ENCODE assay signal across 3 worm cellular contexts in the genomic region with DNA sequence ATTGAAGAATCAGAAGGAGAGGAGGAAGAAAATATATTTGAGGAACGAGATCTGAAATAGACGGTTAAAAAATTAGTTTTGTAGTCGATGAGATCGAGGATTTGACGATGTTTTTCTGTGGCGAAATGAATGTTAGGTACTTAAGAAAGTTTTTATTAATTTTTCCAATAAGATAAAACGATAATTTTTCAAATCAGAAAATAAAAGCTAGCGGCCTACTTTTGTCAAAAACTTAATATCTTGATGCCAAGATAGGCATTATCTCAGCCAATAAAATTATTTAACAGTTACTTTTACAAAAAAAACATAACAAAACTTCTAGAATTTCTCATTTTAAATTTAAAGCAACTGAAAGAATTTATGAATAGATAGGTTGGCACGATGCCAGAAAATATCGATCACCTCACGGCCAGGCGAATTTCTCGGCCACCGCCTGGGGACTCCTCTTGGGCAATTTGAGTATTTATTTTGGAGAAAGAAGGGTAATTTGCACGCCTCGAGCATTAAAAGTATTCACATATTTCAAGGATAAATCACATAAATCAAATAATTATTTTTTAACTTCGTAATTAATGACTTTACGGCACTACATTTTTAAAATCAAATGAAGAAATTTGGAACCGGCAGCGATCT.
TF ChIP-seq lines count a peak whose summit lies in the region.

Gene fubl-2 (minus strand): TSS at position 51 of the 633 bp plus-strand sequence.

TF ChIP-seq in whole organism, L1 larva, 84 proteins besides CTCF, POLR2A, EP300 and RAD21 (continued from another document and continues in another):
- TF ChIP-seq mdl-1 (tag; optimal IDR thresholded peaks at IDR 0.05; lab: Kevin White, UChicago), result no peak
- peak; percentile 66 for TF ChIP-seq lin-15B (tag; optimal IDR thresholded peaks at IDR 0.05; lab: Kevin White, UChicago)
- no peak for TF ChIP-seq ces-1 (GFP tag; optimal IDR thresholded peaks at IDR 0.05; lab: Kevin White, UChicago)
- peak; percentile 73 for TF ChIP-seq egl-13 (tag; optimal IDR thresholded peaks at IDR 0.05; lab: Kevin White, UChicago)
- no peak for TF ChIP-seq ets-5 (GFP tag; IDR thresholded peaks at IDR 0.05; lab: Robert Waterston, UW)
- peak; percentile 19 for TF ChIP-seq fos-1 (tag; optimal IDR thresholded peaks at IDR 0.05; lab: Kevin White, UChicago)
- peak; percentile 45 for TF ChIP-seq C04F5.9 (tag; optimal IDR thresholded peaks at IDR 0.05; lab: Kevin White, UChicago)
- peak; percentile 52 for TF ChIP-seq ceh-90 (tag; optimal IDR thresholded peaks at IDR 0.05; lab: Kevin White, UChicago)
- peak; percentile 32 for TF ChIP-seq lin-13 (GFP tag; optimal IDR thresholded peaks at IDR 0.05; lab: Kevin White, UChicago)
- peak; percentile 83 for TF ChIP-seq nhr-71 (tag; optimal IDR thresholded peaks at IDR 0.05; lab: Kevin White, UChicago)
- no peak for TF ChIP-seq hlh-17 (GFP tag; optimal IDR thresholded peaks at IDR 0.05; lab: Kevin White, UChicago; ENCODE audit: borderline replicate concordance)
- TF ChIP-seq nhr-76 (tag; optimal IDR thresholded peaks at IDR 0.05; lab: Kevin White, UChicago), result no peak
- peak; percentile 83 for TF ChIP-seq lin-14 (GFP tag; optimal IDR thresholded peaks at IDR 0.05; lab: Kevin White, UChicago)
- TF ChIP-seq nhr-77 (tag; optimal IDR thresholded peaks at IDR 0.05; lab: Kevin White, UChicago), result peak; percentile 20
- peak; percentile 12 to 45 (median 20) for TF ChIP-seq ceh-82 (tag; optimal IDR thresholded peaks at IDR 0.05; lab: Kevin White, UChicago)
- peak; percentile 62 for TF ChIP-seq pax-3 (tag; optimal IDR thresholded peaks at IDR 0.05; lab: Kevin White, UChicago)
- no peak for TF ChIP-seq hlh-4 (tag; optimal IDR thresholded peaks at IDR 0.05; lab: Kevin White, UChicago)
- peak; percentile 46 for TF ChIP-seq isw-1 (GFP tag; IDR thresholded peaks at IDR 0.05; lab: Robert Waterston, UW)
- peak; percentile 24 for TF ChIP-seq snpc-4 (tag; optimal IDR thresholded peaks at IDR 0.05; lab: Kevin White, UChicago)
- peak; percentile 0 for TF ChIP-seq F16B12.6 (tag; optimal IDR thresholded peaks at IDR 0.05; lab: Kevin White, UChicago)
- peak; percentile 72 for TF ChIP-seq nhr-90 (tag; optimal IDR thresholded peaks at IDR 0.05; lab: Kevin White, UChicago; ENCODE audit: poor library complexity)
- TF ChIP-seq sox-4 (tag; optimal IDR thresholded peaks at IDR 0.05; lab: Kevin White, UChicago), result peak; percentile 67
- no peak for TF ChIP-seq nhr-12 (tag; optimal IDR thresholded peaks at IDR 0.05; lab: Kevin White, UChicago)
- TF ChIP-seq elt-3 (tag; optimal IDR thresholded peaks at IDR 0.05; lab: Kevin White, UChicago), result peak in 1 of 6 experiments; percentile 38
- TF ChIP-seq Y116A8C.19 (tag; optimal IDR thresholded peaks at IDR 0.05; lab: Kevin White, UChicago; ENCODE audit: borderline replicate concordance), result no peak
- TF ChIP-seq vab-15 (tag; optimal IDR thresholded peaks at IDR 0.05; lab: Kevin White, UChicago), result peak; percentile 51
- peak; percentile 86 for TF ChIP-seq lir-3 (tag; optimal IDR thresholded peaks at IDR 0.05; lab: Kevin White, UChicago; ENCODE audit: poor library complexity)
- peak; percentile 73 to 74 for TF ChIP-seq efl-1 (optimal IDR thresholded peaks at IDR 0.05; lab: Kevin White, UChicago)
- TF ChIP-seq efl-1 (GFP tag; optimal IDR thresholded peaks at IDR 0.05 in 1 of 2; lab: Kevin White, UChicago), result peak in 1 of 2 experiments; percentile 51
- TF ChIP-seq nhr-20 (tag; optimal IDR thresholded peaks at IDR 0.05; lab: Kevin White, UChicago), result peak; percentile 74
- peak; percentile 94 for TF ChIP-seq rnt-1 (tag; optimal IDR thresholded peaks at IDR 0.05; lab: Kevin White, UChicago)
- TF ChIP-seq tbx-2 (tag; optimal IDR thresholded peaks at IDR 0.05; lab: Kevin White, UChicago), result peak; percentile 67
- TF ChIP-seq swsn-7 (tag; optimal IDR thresholded peaks at IDR 0.05; lab: Kevin White, UChicago), result peak; percentile 66
- no peak for TF ChIP-seq nhr-84 (tag; optimal IDR thresholded peaks at IDR 0.05; lab: Kevin White, UChicago)
- TF ChIP-seq xbp-1 (tag; optimal IDR thresholded peaks at IDR 0.05; lab: Kevin White, UChicago), result peak; percentile 74
- TF ChIP-seq hpl-2 (GFP tag; optimal IDR thresholded peaks at IDR 0.05; lab: Kevin White, UChicago), result no peak
- TF ChIP-seq unc-130 (tag; optimal IDR thresholded peaks at IDR 0.05; lab: Kevin White, UChicago), result no peak
- TF ChIP-seq nhr-85 (tag; lab: Kevin White, UChicago), result peak; percentile 87
- peak; percentile 6 for TF ChIP-seq skn-1 (tag; optimal IDR thresholded peaks at IDR 0.05; lab: Kevin White, UChicago)
- TF ChIP-seq nhr-47 (tag; optimal IDR thresholded peaks at IDR 0.05; lab: Kevin White, UChicago), result peak; percentile 76
- TF ChIP-seq zag-1 (tag; optimal IDR thresholded peaks at IDR 0.05; lab: Kevin White, UChicago), result no peak

TF ChIP-seq in whole organism, L3 larva, 47 proteins besides CTCF, POLR2A, EP300 and RAD21 (continued from another document):
- TF ChIP-seq lin-39 (tag; optimal IDR thresholded peaks at IDR 0.05; lab: Kevin White, UChicago) (peak; percentile 72), elt-3 (tag; optimal IDR thresholded peaks at IDR 0.05; lab: Kevin White, UChicago) (no peak), elt-1 (tag; optimal IDR thresholded peaks at IDR 0.05; lab: Kevin White, UChicago) (no peak), daf-12 (tag; optimal IDR thresholded peaks at IDR 0.05; lab: Kevin White, UChicago) (no peak), R02D3.7 (tag; optimal IDR thresholded peaks at IDR 0.05; lab: Kevin White, UChicago) (peak; percentile 44), ceh-16 (tag; optimal IDR thresholded peaks at IDR 0.05; lab: Kevin White, UChicago) (no peak), eor-1 (tag; optimal IDR thresholded peaks at IDR 0.05; lab: Kevin White, UChicago) (no peak), mml-1 (tag; optimal IDR thresholded peaks at IDR 0.05; lab: Kevin White, UChicago) (no peak), ztf-4 (tag; optimal IDR thresholded peaks at IDR 0.05; lab: Kevin White, UChicago) (no peak), tbx-2 (tag; optimal IDR thresholded peaks at IDR 0.05; lab: Kevin White, UChicago) (no peak), lin-15B (tag; optimal IDR thresholded peaks at IDR 0.05; lab: Kevin White, UChicago) (peak; percentile 82), nhr-12 (tag; optimal IDR thresholded peaks at IDR 0.05; lab: Kevin White, UChicago) (no peak), aly-2 (tag; optimal IDR thresholded peaks at IDR 0.05; lab: Kevin White, UChicago) (no peak), unc-39 (tag; optimal IDR thresholded peaks at IDR 0.05; lab: Kevin White, UChicago) (no peak), unc-62 (GFP tag; optimal IDR thresholded peaks at IDR 0.05; lab: Kevin White, UChicago) (no peak), lsy-12 (tag; optimal IDR thresholded peaks at IDR 0.05; lab: Kevin White, UChicago) (no peak), fos-1 (tag; optimal IDR thresholded peaks at IDR 0.05; lab: Kevin White, UChicago) (no peak), egl-27 (tag; optimal IDR thresholded peaks at IDR 0.05; lab: Kevin White, UChicago) (no peak), ZK546.5 (tag; optimal IDR thresholded peaks at IDR 0.05; lab: Kevin White, UChicago) (no peak), nhr-76 (tag; optimal IDR thresholded peaks at IDR 0.05; lab: Kevin White, UChicago) (no peak), zag-1 (tag; optimal IDR thresholded peaks at IDR 0.05; lab: Kevin White, UChicago) (no peak), hmg-11 (tag; optimal IDR thresholded peaks at IDR 0.05; lab: Kevin White, UChicago) (no peak), nhr-23 (tag; optimal IDR thresholded peaks at IDR 0.05; lab: Kevin White, UChicago) (no peak), pqm-1 (tag; optimal IDR thresholded peaks at IDR 0.05; lab: Kevin White, UChicago) (peak; percentile 24), skn-1 (tag; optimal IDR thresholded peaks at IDR 0.05; lab: Kevin White, UChicago) (no peak), ceh-28 (tag; optimal IDR thresholded peaks at IDR 0.05; lab: Kevin White, UChicago) (peak; percentile 73), ceh-9 (tag; optimal IDR thresholded peaks at IDR 0.05; lab: Kevin White, UChicago) (no peak), nhr-67 (tag; optimal IDR thresholded peaks at IDR 0.05; lab: Kevin White, UChicago) (no peak), ama-1 (optimal IDR thresholded peaks at IDR 0.05; lab: Kevin White, UChicago) (no peak), nhr-77 (tag; optimal IDR thresholded peaks at IDR 0.05; lab: Kevin White, UChicago) (no peak)

TF ChIP-seq in whole organism, young adult, 124 proteins besides CTCF, POLR2A, EP300 and RAD21 (continued from another document):
- no peak for TF ChIP-seq sptf-2 (GFP tag; optimal IDR thresholded peaks at IDR 0.05; lab: Kevin White, UChicago)
- no peak for TF ChIP-seq F49E8.2 (tag; optimal IDR thresholded peaks at IDR 0.05; lab: Kevin White, UChicago; ENCODE audit: insufficient read depth)
- no peak for TF ChIP-seq dpff-1 (tag; optimal IDR thresholded peaks at IDR 0.05; lab: Kevin White, UChicago)
- TF ChIP-seq tlf-1 (GFP tag; optimal IDR thresholded peaks at IDR 0.05; lab: Kevin White, UChicago), result no peak
- TF ChIP-seq snpc-1.1 (tag; optimal IDR thresholded peaks at IDR 0.05; lab: Kevin White, UChicago; ENCODE audit: insufficient read depth), result peak; percentile 28
- TF ChIP-seq ceh-100 (GFP tag; IDR thresholded peaks at IDR 0.05; lab: Robert Waterston, UW), result 0 out of 2 replicates have a peak, but pooled peaks have one; percentile 31
- no peak for TF ChIP-seq nhr-90 (tag; optimal IDR thresholded peaks at IDR 0.05; lab: Kevin White, UChicago)
- TF ChIP-seq rcor-1 (GFP tag; IDR thresholded peaks at IDR 0.05; lab: Robert Waterston, UW), result no peak
- TF ChIP-seq madf-6 (GFP tag; IDR thresholded peaks at IDR 0.05; lab: Robert Waterston, UW), result no peak
- TF ChIP-seq nhr-27 (tag; optimal IDR thresholded peaks at IDR 0.05; lab: Kevin White, UChicago), result no peak
- no peak for TF ChIP-seq xnd-1 (tag; optimal IDR thresholded peaks at IDR 0.05; lab: Kevin White, UChicago)
- no peak for TF ChIP-seq lin-40 (tag; optimal IDR thresholded peaks at IDR 0.05; lab: Kevin White, UChicago)
- no peak for TF ChIP-seq lir-1 (GFP tag; conservative IDR thresholded peaks at IDR 0.05; lab: Robert Waterston, UW)
- peak; percentile 4 for TF ChIP-seq attf-5 (GFP tag; optimal IDR thresholded peaks at IDR 0.05; lab: Kevin White, UChicago)
- TF ChIP-seq ztf-18 (tag; optimal IDR thresholded peaks at IDR 0.05; lab: Kevin White, UChicago), result no peak
- no peak for TF ChIP-seq Y79H2A.3 (GFP tag; conservative IDR thresholded peaks at IDR 0.05; lab: Robert Waterston, UW)
- peak; percentile 62 for TF ChIP-seq ZK185.1 (tag; optimal IDR thresholded peaks at IDR 0.05; lab: Kevin White, UChicago; ENCODE audit: poor library complexity, severe bottlenecking)
- peak in 1 of 2 experiments; percentile 26 for TF ChIP-seq rec-8 (tag; optimal IDR thresholded peaks at IDR 0.05; lab: Kevin White, UChicago)
- TF ChIP-seq lsy-27 (tag; optimal IDR thresholded peaks at IDR 0.05; lab: Kevin White, UChicago; ENCODE audit: borderline replicate concordance, insufficient read depth), result no peak
- peak; percentile 59; the same call in 1 of the 2 replicates for TF ChIP-seq D2030.7 (GFP tag; IDR thresholded peaks at IDR 0.05; lab: Robert Waterston, UW)
- TF ChIP-seq cebp-1 (GFP tag; IDR thresholded peaks at IDR 0.05; lab: Robert Waterston, UW), result no peak
- TF ChIP-seq cebp-1 (tag; optimal IDR thresholded peaks at IDR 0.05; lab: Kevin White, UChicago), result no peak
- peak in 1 of 2 experiments; percentile 14 for TF ChIP-seq let-607 (tag; optimal IDR thresholded peaks at IDR 0.05; lab: Kevin White, UChicago)
- TF ChIP-seq madf-8 (GFP tag; conservative IDR thresholded peaks at IDR 0.05; lab: Robert Waterston, UW), result no peak
- peak; percentile 39 for TF ChIP-seq lsl-1 (GFP tag; optimal IDR thresholded peaks at IDR 0.05; lab: Kevin White, UChicago)
- TF ChIP-seq lin-35 (GFP tag; optimal IDR thresholded peaks at IDR 0.05; lab: Kevin White, UChicago), result no peak
- no peak for TF ChIP-seq sea-2 (GFP tag; IDR thresholded peaks at IDR 0.05; lab: Robert Waterston, UW)
- TF ChIP-seq unc-130 (GFP tag; optimal IDR thresholded peaks at IDR 0.05; lab: Kevin White, UChicago), result peak; percentile 49
- TF ChIP-seq sdz-38 (tag; optimal IDR thresholded peaks at IDR 0.05; lab: Kevin White, UChicago), result no peak
- no peak for TF ChIP-seq ztf-22 (GFP tag; optimal IDR thresholded peaks at IDR 0.05; lab: Kevin White, UChicago)
- TF ChIP-seq madf-10 (tag; optimal IDR thresholded peaks at IDR 0.05; lab: Kevin White, UChicago), result peak; percentile 29
- 0 out of 2 replicates have a peak, but pooled peaks have one; percentile 63 for TF ChIP-seq aptf-2 (GFP tag; conservative IDR thresholded peaks at IDR 0.05; lab: Robert Waterston, UW)
- TF ChIP-seq C06A6.2 (GFP tag; conservative IDR thresholded peaks at IDR 0.05; lab: Robert Waterston, UW), result no peak
- TF ChIP-seq egl-18 (GFP tag; IDR thresholded peaks at IDR 0.05; lab: Robert Waterston, UW), result no peak
- TF ChIP-seq ceh-27 (GFP tag; optimal IDR thresholded peaks at IDR 0.05; lab: Kevin White, UChicago), result no peak
- no peak for TF ChIP-seq Y56A3A.18 (GFP tag; IDR thresholded peaks at IDR 0.05; lab: Robert Waterston, UW)
- no peak for TF ChIP-seq ztf-28 (GFP tag; IDR thresholded peaks at IDR 0.05; lab: Robert Waterston, UW)
- TF ChIP-seq snpc-4 (GFP tag; optimal IDR thresholded peaks at IDR 0.05; lab: Kevin White, UChicago), result no peak
- peak in 1 of 4 experiments; percentile 25 for TF ChIP-seq snpc-4 (tag; optimal IDR thresholded peaks at IDR 0.05; lab: Kevin White, UChicago)
- no peak for TF ChIP-seq mxl-1 (tag; optimal IDR thresholded peaks at IDR 0.05; lab: Kevin White, UChicago)
- TF ChIP-seq C17E4.6 (GFP tag; IDR thresholded peaks at IDR 0.05; lab: Robert Waterston, UW), result no peak
- TF ChIP-seq bed-2 (GFP tag; IDR thresholded peaks at IDR 0.05; lab: Robert Waterston, UW), result no peak
- TF ChIP-seq unc-62 (GFP tag; optimal IDR thresholded peaks at IDR 0.05; lab: Kevin White, UChicago), result no peak
- TF ChIP-seq zfh-2 (GFP tag; conservative IDR thresholded peaks at IDR 0.05; lab: Robert Waterston, UW), result no peak
- TF ChIP-seq pha-4 (tag; optimal IDR thresholded peaks at IDR 0.05; lab: Kevin White, UChicago), result no peak
- no peak for TF ChIP-seq ama-1 (optimal IDR thresholded peaks at IDR 0.05; lab: Kevin White, UChicago)
- no peak for TF ChIP-seq ama-1 (GFP tag; optimal IDR thresholded peaks at IDR 0.05; lab: Kevin White, UChicago)
- TF ChIP-seq die-1 (tag; optimal IDR thresholded peaks at IDR 0.05; lab: Kevin White, UChicago), result no peak
- no peak for TF ChIP-seq ekl-4 (GFP tag; IDR thresholded peaks at IDR 0.05; lab: Robert Waterston, UW)
- no peak for TF ChIP-seq athp-1 (tag; optimal IDR thresholded peaks at IDR 0.05; lab: Kevin White, UChicago)
- no peak for TF ChIP-seq repo-1 (tag; optimal IDR thresholded peaks at IDR 0.05; lab: Kevin White, UChicago)
- no peak for TF ChIP-seq hrde-1 (tag; optimal IDR thresholded peaks at IDR 0.05; lab: Kevin White, UChicago; ENCODE audit: borderline replicate concordance)
- no peak for TF ChIP-seq K12H6.12 (tag; optimal IDR thresholded peaks at IDR 0.05; lab: Kevin White, UChicago)
- no peak for TF ChIP-seq tbp1 (GFP tag; optimal IDR thresholded peaks at IDR 0.05; lab: Kevin White, UChicago)
- no peak for TF ChIP-seq lin-54 (GFP tag; optimal IDR thresholded peaks at IDR 0.05; lab: Kevin White, UChicago)
- TF ChIP-seq F57A8.1 (GFP tag; optimal IDR thresholded peaks at IDR 0.05; lab: Kevin White, UChicago), result no peak
- no peak for TF ChIP-seq pbrm-1 (GFP tag; IDR thresholded peaks at IDR 0.05; lab: Robert Waterston, UW)
TF ChIP-seq in whole organism, young adult: peak in this region for 18.
